Fruit fly (Drosophila melanogaster): ENCODE data around the gene ImpE1.

ImpE1 gene

dm6 chr3L:8358138-8358537 lies 14.1 kb upstream of the ImpE1 start:
- TF ChIP-seq CG8478 (optimal IDR thresholded peaks at IDR 0.05) (no peak), CTCF (optimal IDR thresholded peaks at IDR 0.05) (no peak)

dm6 chr3L:8358776-8359455 lies 13.3 kb upstream of the ImpE1 start:
- no peak for TF ChIP-seq CG8478 (optimal IDR thresholded peaks at IDR 0.05)
- TF ChIP-seq CTCF (optimal IDR thresholded peaks at IDR 0.05) = no peak

- no peak for TF ChIP-seq CTCF (optimal IDR thresholded peaks at IDR 0.05)
- no peak for TF ChIP-seq CG8478 (optimal IDR thresholded peaks at IDR 0.05)
These were observed 12.1 kb upstream of the ImpE1 start for dm6 chr3L:8360063-8360642.

dm6 chr3L:8360643-8361110 lies 11.5 kb upstream of the ImpE1 start, which contains the start of gene Idh:
Gene Idh, minus strand, starts transcription at chr3L:8360906.
- no peak for TF ChIP-seq CG8478 (optimal IDR thresholded peaks at IDR 0.05)
- no peak for TF ChIP-seq CTCF (optimal IDR thresholded peaks at IDR 0.05)

dm6 chr3L:8363266-8363665 lies 8.9 kb upstream of the ImpE1 start:
- no peak for TF ChIP-seq CTCF (optimal IDR thresholded peaks at IDR 0.05)

dm6 chr3L:8368694-8369344 lies 3.4 kb upstream of the ImpE1 start:
- TF ChIP-seq CTCF (optimal IDR thresholded peaks at IDR 0.05) = no peak
- no peak for TF ChIP-seq CG8478 (optimal IDR thresholded peaks at IDR 0.05)

- TF ChIP-seq CG8478 (optimal IDR thresholded peaks at IDR 0.05) = no peak
- no peak for TF ChIP-seq CTCF (optimal IDR thresholded peaks at IDR 0.05)
These were observed 2.7 kb upstream of the ImpE1 start for dm6 chr3L:8369456-8369855.

dm6 chr3L:8370922-8371321 lies 1.3 kb upstream of the ImpE1 start:
- TF ChIP-seq CTCF (optimal IDR thresholded peaks at IDR 0.05) = no peak
- TF ChIP-seq CG8478 (optimal IDR thresholded peaks at IDR 0.05) = no peak

dm6 chr3L:8371538-8371937 lies 667 bp upstream of the ImpE1 start:
- TF ChIP-seq CTCF (optimal IDR thresholded peaks at IDR 0.05) = no peak
- no peak for TF ChIP-seq CG8478 (optimal IDR thresholded peaks at IDR 0.05)

dm6 chr3L:8374107-8374506 lies 1.9 kb downstream of the ImpE1 start:
- TF ChIP-seq CG8478 (optimal IDR thresholded peaks at IDR 0.05) (no peak), CTCF (optimal IDR thresholded peaks at IDR 0.05) (no peak)

dm6 chr3L:8379161-8379560 lies 7.0 kb downstream of the ImpE1 start:
- TF ChIP-seq CTCF (optimal IDR thresholded peaks at IDR 0.05) (no peak), CG8478 (optimal IDR thresholded peaks at IDR 0.05) (no peak)

- no peak for TF ChIP-seq CG8478 (optimal IDR thresholded peaks at IDR 0.05)
- TF ChIP-seq CTCF (optimal IDR thresholded peaks at IDR 0.05) = no peak
These were observed 11.8 kb downstream of the ImpE1 start for dm6 chr3L:8383968-8384367.

- TF ChIP-seq CTCF (optimal IDR thresholded peaks at IDR 0.05) = no peak
- no peak for TF ChIP-seq CG8478 (optimal IDR thresholded peaks at IDR 0.05)
These were observed 12.8 kb downstream of the ImpE1 start for dm6 chr3L:8385055-8385454.

dm6 chr3L:8391240-8391639 lies 19.0 kb downstream of the ImpE1 start, which contains the start of gene Jon66Ci:
Gene Jon66Ci, plus strand, starts transcription at chr3L:8391540.
- no peak for TF ChIP-seq CG8478 (optimal IDR thresholded peaks at IDR 0.05)
- no peak for TF ChIP-seq CTCF (optimal IDR thresholded peaks at IDR 0.05)

- TF ChIP-seq CTCF (optimal IDR thresholded peaks at IDR 0.05) (no peak), CG8478 (optimal IDR thresholded peaks at IDR 0.05) (no peak)
These were observed 21.3 kb downstream of the ImpE1 start, which contains the start of gene Jon66Cii for dm6 chr3L:8393549-8393948. Gene Jon66Cii, minus strand, starts transcription at chr3L:8393649.

- TF ChIP-seq CTCF (optimal IDR thresholded peaks at IDR 0.05) = no peak
- no peak for TF ChIP-seq CG8478 (optimal IDR thresholded peaks at IDR 0.05)
These were observed 21.9 kb downstream of the ImpE1 start for dm6 chr3L:8394132-8394531.
